Worm (Caenorhabditis elegans): ENCODE data around the gene rheb-1.

The rheb-1 gene

ce11 chrIII:9467857-9468256 lies 12.0 kb upstream of the rheb-1 start, which contains the start of gene tag-342:
TSS of gene tag-342 (plus strand) at chrIII:9468157.
- TF ChIP-seq ama-1 (optimal IDR thresholded peaks at IDR 0.05) (no peak), tbx-2 (tag; optimal IDR thresholded peaks at IDR 0.05) (no peak), ceh-19 (GFP tag; optimal IDR thresholded peaks at IDR 0.05) (no peak), sdc-2 (tag; optimal IDR thresholded peaks at IDR 0.05) (no peak), ttx-3 (tag; optimal IDR thresholded peaks at IDR 0.05) (no peak), dve-1 (tag; optimal IDR thresholded peaks at IDR 0.05) (no peak), tbx-7 (tag; optimal IDR thresholded peaks at IDR 0.05) (no peak), unc-86 (tag; optimal IDR thresholded peaks at IDR 0.05) (no peak), ceh-9 (tag; optimal IDR thresholded peaks at IDR 0.05) (no peak), elt-4 (tag; optimal IDR thresholded peaks at IDR 0.05) (no peak)

ce11 chrIII:9467095-9467494 lies 11.3 kb upstream of the rheb-1 start, which contains the start of gene baf-1:
TSS of gene baf-1 (plus strand) at chrIII:9467464.
- peak; percentile 40 for TF ChIP-seq elt-2 (tag; optimal IDR thresholded peaks at IDR 0.05)
- TF ChIP-seq hlh-8 (tag; optimal IDR thresholded peaks at IDR 0.05) = no peak
- no peak for TF ChIP-seq ama-1 (optimal IDR thresholded peaks at IDR 0.05)
- TF ChIP-seq ceh-9 (tag; optimal IDR thresholded peaks at IDR 0.05) = no peak
- TF ChIP-seq pax-1 (tag; optimal IDR thresholded peaks at IDR 0.05) = no peak
- no peak for TF ChIP-seq ztf-16 (tag; optimal IDR thresholded peaks at IDR 0.05)
- no peak for TF ChIP-seq nhr-11 (tag; optimal IDR thresholded peaks at IDR 0.05)
- TF ChIP-seq F13H6.1 (tag; optimal IDR thresholded peaks at IDR 0.05) = no peak
- no peak for TF ChIP-seq ttx-3 (tag; optimal IDR thresholded peaks at IDR 0.05)
- no peak for TF ChIP-seq madf-2 (tag; optimal IDR thresholded peaks at IDR 0.05)
- TF ChIP-seq ceh-31 (tag; optimal IDR thresholded peaks at IDR 0.05) = peak; percentile 52
- no peak for TF ChIP-seq ceh-6 (GFP tag; optimal IDR thresholded peaks at IDR 0.05)
- TF ChIP-seq nhr-232 (tag; optimal IDR thresholded peaks at IDR 0.05) = no peak
- TF ChIP-seq sox-4 (tag; optimal IDR thresholded peaks at IDR 0.05) = no peak
- TF ChIP-seq fkh-6 (tag; optimal IDR thresholded peaks at IDR 0.05) = no peak
- no peak for TF ChIP-seq K02D7.2 (tag; optimal IDR thresholded peaks at IDR 0.05)
- TF ChIP-seq hlh-30 (tag; optimal IDR thresholded peaks at IDR 0.05; ENCODE audit: insufficient read depth) = no peak

ce11 chrIII:9465865-9466264 lies 10.0 kb upstream of the rheb-1 start, which contains the start of gene B0464.6:
TSS of gene B0464.6 (minus strand) at chrIII:9465965.
- TF ChIP-seq hlh-30 (tag; optimal IDR thresholded peaks at IDR 0.05; ENCODE audit: insufficient read depth) = no peak
- TF ChIP-seq ahr-1 (tag; optimal IDR thresholded peaks at IDR 0.05) = no peak
- no peak for TF ChIP-seq pax-1 (tag; optimal IDR thresholded peaks at IDR 0.05)
- no peak for TF ChIP-seq hlh-15 (tag; optimal IDR thresholded peaks at IDR 0.05)
- no peak for TF ChIP-seq ceh-6 (GFP tag; optimal IDR thresholded peaks at IDR 0.05)
- TF ChIP-seq C38D4.7 (GFP tag; optimal IDR thresholded peaks at IDR 0.05) = no peak
- TF ChIP-seq ceh-2 (tag; optimal IDR thresholded peaks at IDR 0.05) = no peak
- no peak for TF ChIP-seq rnt-1 (tag; optimal IDR thresholded peaks at IDR 0.05)
- TF ChIP-seq ceh-19 (GFP tag; optimal IDR thresholded peaks at IDR 0.05) = no peak

- TF ChIP-seq hlh-6 (tag; optimal IDR thresholded peaks at IDR 0.05) = no peak
- peak; percentile 61 for TF ChIP-seq hlh-8 (tag; optimal IDR thresholded peaks at IDR 0.05)
- no peak for TF ChIP-seq T23F11.4 (GFP tag; optimal IDR thresholded peaks at IDR 0.05)
- TF ChIP-seq ttx-3 (tag; optimal IDR thresholded peaks at IDR 0.05) = peak; percentile 40
- no peak for TF ChIP-seq unc-86 (tag; optimal IDR thresholded peaks at IDR 0.05)
- TF ChIP-seq ets-4 (tag; optimal IDR thresholded peaks at IDR 0.05) = peak; percentile 56
- no peak for TF ChIP-seq ahr-1 (tag; optimal IDR thresholded peaks at IDR 0.05)
- TF ChIP-seq K02D7.2 (tag; optimal IDR thresholded peaks at IDR 0.05) = no peak
- no peak for TF ChIP-seq dmd-4 (tag; optimal IDR thresholded peaks at IDR 0.05; ENCODE audit: borderline replicate concordance)
- peak; percentile 4 for TF ChIP-seq rnt-1 (tag; optimal IDR thresholded peaks at IDR 0.05)
- TF ChIP-seq ceh-2 (tag; optimal IDR thresholded peaks at IDR 0.05) = peak; percentile 59
- TF ChIP-seq ceh-19 (GFP tag; optimal IDR thresholded peaks at IDR 0.05) = no peak
- no peak for TF ChIP-seq ceh-18 (tag; optimal IDR thresholded peaks at IDR 0.05)
- TF ChIP-seq ztf-16 (tag; optimal IDR thresholded peaks at IDR 0.05) = no peak
- TF ChIP-seq pha-4 (tag; optimal IDR thresholded peaks at IDR 0.05) = no peak
- no peak for TF ChIP-seq unc-42 (tag; optimal IDR thresholded peaks at IDR 0.05)
- no peak for TF ChIP-seq pag-3 (tag; optimal IDR thresholded peaks at IDR 0.05; ENCODE audit: borderline replicate concordance)
- TF ChIP-seq sox-2 (GFP tag; IDR thresholded peaks at IDR 0.05) = no peak
- peak; percentile 76 for TF ChIP-seq C08G9.2 (tag; optimal IDR thresholded peaks at IDR 0.05)
- peak; percentile 57 for TF ChIP-seq elt-2 (tag; optimal IDR thresholded peaks at IDR 0.05)
- peak; percentile 10 for TF ChIP-seq ceh-14 (tag; optimal IDR thresholded peaks at IDR 0.05)
- TF ChIP-seq ceh-24 (tag; optimal IDR thresholded peaks at IDR 0.05) = no peak
- TF ChIP-seq che-1 (tag; optimal IDR thresholded peaks at IDR 0.05) = no peak
- TF ChIP-seq ceh-34 (tag; optimal IDR thresholded peaks at IDR 0.05) = no peak
- TF ChIP-seq zip-5 (tag; optimal IDR thresholded peaks at IDR 0.05) = peak; percentile 73
- TF ChIP-seq ref-2 (tag; optimal IDR thresholded peaks at IDR 0.05) = peak; percentile 37
- TF ChIP-seq tbx-2 (tag; optimal IDR thresholded peaks at IDR 0.05) = peak; percentile 81
- no peak for TF ChIP-seq pqm-1 (tag; optimal IDR thresholded peaks at IDR 0.05)
- no peak for TF ChIP-seq lin-11 (tag; optimal IDR thresholded peaks at IDR 0.05)
These were observed 9.6 kb upstream of the rheb-1 start, which contains the start of gene B0464.9 for ce11 chrIII:9465424-9465823. TSS of gene B0464.9 (plus strand) at chrIII:9465767.
